Worm (Caenorhabditis elegans) whole organism, L4 larva: ENCODE data around the gene irld-56.

Experiments used
- D1046.2 ChIP-seq: fragments of 200-800 bp; sonication (Bioruptor generic); IDR thresholded peaks from 2 replicates; pipeline ENCODE4 v1.3.6; 2022; ENCODE audit warnings: missing genetic modification characterization, missing compliant biosample characterization
- F10B5.3 ChIP-seq: sonication (generic microtip); optimal IDR thresholded peaks from 2 replicates; lab custom pipeline; 2016; ENCODE audit warnings: mild to moderate bottlenecking, missing genetic modification characterization, missing compliant biosample characterization
- F37D6.2 ChIP-seq: sonication (generic microtip); optimal IDR thresholded peaks from 2 replicates; lab custom pipeline; 2016; ENCODE audit warnings: mild to moderate bottlenecking, missing genetic modification characterization, missing compliant biosample characterization
- F49E8.2 ChIP-seq: sonication (generic microtip); optimal IDR thresholded peaks from 2 replicates; lab custom pipeline; 2016; ENCODE audit warnings: missing compliant biosample characterization, mild to moderate bottlenecking, missing genetic modification characterization, borderline replicate concordance
- R02D3.7 ChIP-seq: fragments of 150-350 bp; sonication (generic microtip); optimal IDR thresholded peaks from 3 replicates; lab custom pipeline; 2014; ENCODE audit warnings: missing biosample characterization, missing genetic modification characterization
- T20F7.1 ChIP-seq: fragments of 200-800 bp; sonication (Bioruptor generic); optimal IDR thresholded peaks from 2 replicates; lab custom pipeline; 2018; ENCODE audit warnings: mild to moderate bottlenecking, missing genetic modification characterization, missing compliant biosample characterization
- Y75B8A.6 ChIP-seq: fragments of 200-800 bp; sonication (Bioruptor generic); IDR thresholded peaks from 2 replicates; pipeline ENCODE4 v1.3.6; 2022; ENCODE audit warnings: missing genetic modification reagents, missing genetic modification characterization, missing compliant biosample characterization
- ZK337.2 ChIP-seq: fragments of 200-800 bp; sonication (Bioruptor generic); IDR thresholded peaks from 2 replicates; pipeline ENCODE4 v1.3.6; 2022; ENCODE audit warnings: missing genetic modification reagents, missing genetic modification characterization, missing compliant biosample characterization
- ZK546.5 ChIP-seq, 2 experiments: sonication (generic microtip); optimal IDR thresholded peaks; 2 replicates each; lab custom pipeline; 2017; ENCODE audit warnings: missing biosample characterization in 2 of 2, missing genetic modification characterization in 2 of 2
- aha-1 ChIP-seq: fragments of 150-350 bp; peaks from one replicate; lab custom pipeline; 2014; ENCODE audit warnings: missing biosample characterization, missing genetic modification characterization
- aly-2 ChIP-seq: sonication (generic microtip); optimal IDR thresholded peaks from 2 replicates; lab custom pipeline; 2018; ENCODE audit warnings: missing biosample characterization, missing genetic modification characterization
- ceh-28 ChIP-seq: fragments of 150-350 bp; optimal IDR thresholded peaks from 2 replicates; lab custom pipeline; 2014; ENCODE audit warnings: missing biosample characterization, missing genetic modification reagents, missing genetic modification characterization
- ceh-32 ChIP-seq: sonication (generic microtip); optimal IDR thresholded peaks from 2 replicates; lab custom pipeline; 2016; ENCODE audit warnings: mild to moderate bottlenecking, missing genetic modification characterization, missing compliant biosample characterization; ENCODE audit not compliant: poor library complexity
- ceh-44 ChIP-seq: fragments of 200-800 bp; sonication (Bioruptor generic); IDR thresholded peaks from 2 replicates; pipeline ENCODE4 v1.3.6; 2022; ENCODE audit warnings: missing genetic modification reagents, missing genetic modification characterization, missing compliant biosample characterization
- ceh-62 ChIP-seq: sonication (generic microtip); optimal IDR thresholded peaks from 2 replicates; lab custom pipeline; 2017; ENCODE audit warnings: missing biosample characterization, missing genetic modification characterization
- ceh-82 ChIP-seq: sonication (generic microtip); optimal IDR thresholded peaks from 2 replicates; lab custom pipeline; 2017; ENCODE audit warnings: missing biosample characterization, missing genetic modification characterization
- ces-1 ChIP-seq: fragments of 150-350 bp; sonication (generic microtip); optimal IDR thresholded peaks from 4 replicates; lab custom pipeline; 2014; ENCODE audit warnings: missing biosample characterization, missing genetic modification reagents, missing genetic modification characterization
- cey-2 ChIP-seq: sonication (generic microtip); optimal IDR thresholded peaks from 3 replicates; lab custom pipeline; 2017; ENCODE audit warnings: missing genetic modification characterization, mild to moderate bottlenecking, missing compliant biosample characterization, antibody characterized with exemption, borderline replicate concordance; ENCODE audit not compliant: insufficient read depth
- daf-12 ChIP-seq: fragments of 150-350 bp; optimal IDR thresholded peaks from 2 replicates; lab custom pipeline; 2014; ENCODE audit warnings: missing biosample characterization, missing genetic modification reagents, missing genetic modification characterization
- daf-16 ChIP-seq, 3 experiments: sonication (generic microtip); optimal IDR thresholded peaks; 2 replicates each; lab custom pipeline; 2016 to 2017; ENCODE audit warnings: missing genetic modification characterization in 3 of 3, missing genetic modification reagents in 3 of 3, mild to moderate bottlenecking in 2 of 3, missing compliant biosample characterization in 2 of 3, missing biosample characterization in 1 of 3, moderate library complexity in 1 of 3
- daf-8 ChIP-seq: fragments of 200-800 bp; sonication (Bioruptor generic); IDR thresholded peaks from 2 replicates; pipeline ENCODE4 v1.3.6; 2022; ENCODE audit warnings: missing genetic modification characterization, missing compliant biosample characterization
- dmd-6 ChIP-seq: fragments of 200-800 bp; sonication (Bioruptor generic); IDR thresholded peaks from 2 replicates; pipeline ENCODE4 v1.3.6; 2022; ENCODE audit warnings: missing genetic modification reagents, missing genetic modification characterization, missing compliant biosample characterization
- dmd-8 ChIP-seq: fragments of 200-800 bp; sonication (Bioruptor generic); IDR thresholded peaks from 2 replicates; pipeline ENCODE4 v1.3.6; 2022; ENCODE audit warnings: missing genetic modification characterization, missing compliant biosample characterization
- dmd-9 ChIP-seq: fragments of 200-800 bp; sonication (Bioruptor generic); IDR thresholded peaks from 2 replicates; pipeline ENCODE4 v1.3.6; 2022; ENCODE audit warnings: missing genetic modification reagents, missing genetic modification characterization, missing compliant biosample characterization
- dpl-1 ChIP-seq: fragments of 150-350 bp; optimal IDR thresholded peaks from 2 replicates; lab custom pipeline; 2014; ENCODE audit warnings: missing biosample characterization, missing genetic modification reagents, missing genetic modification characterization
- egl-27 ChIP-seq: sonication (generic microtip); optimal IDR thresholded peaks from 3 replicates; lab custom pipeline; 2017; ENCODE audit warnings: missing biosample characterization, missing genetic modification reagents, missing genetic modification characterization
- gei-8 ChIP-seq: fragments of 200-800 bp; sonication (Bioruptor generic); optimal IDR thresholded peaks from 2 replicates; lab custom pipeline; 2018; ENCODE audit warnings: mild to moderate bottlenecking, missing genetic modification characterization, missing compliant biosample characterization
- hlh-11 ChIP-seq: fragments of 200-800 bp; sonication (Bioruptor generic); optimal IDR thresholded peaks from 2 replicates; lab custom pipeline; 2018; ENCODE audit warnings: mild to moderate bottlenecking, missing genetic modification characterization, missing compliant biosample characterization
- hlh-30 ChIP-seq: sonication (generic microtip); optimal IDR thresholded peaks from 2 replicates; lab custom pipeline; 2017; ENCODE audit warnings: antibody characterized with exemption, mild to moderate bottlenecking, missing genetic modification characterization, missing compliant biosample characterization; ENCODE audit not compliant: insufficient read depth
- lin-1 ChIP-seq: fragments of 200-800 bp; sonication (Bioruptor generic); IDR thresholded peaks from 2 replicates; pipeline ENCODE4 v1.3.6; 2022; ENCODE audit warnings: missing genetic modification reagents, missing genetic modification characterization, missing compliant biosample characterization
- lin-15B ChIP-seq: fragments of 150-350 bp; sonication (generic microtip); optimal IDR thresholded peaks from 3 replicates; lab custom pipeline; 2014; ENCODE audit warnings: missing biosample characterization, missing genetic modification characterization
- lin-29 ChIP-seq: fragments of 200-800 bp; sonication (Bioruptor generic); IDR thresholded peaks from 2 replicates; pipeline ENCODE4 v1.3.6; 2022; ENCODE audit warnings: missing genetic modification reagents, missing genetic modification characterization, missing compliant biosample characterization
- lir-3 ChIP-seq: sonication (generic microtip); optimal IDR thresholded peaks from 2 replicates; lab custom pipeline; 2016; ENCODE audit warnings: mild to moderate bottlenecking, missing genetic modification characterization, missing compliant biosample characterization
- mdt-29 ChIP-seq: fragments of 200-800 bp; sonication (Bioruptor generic); IDR thresholded peaks from 2 replicates; pipeline ENCODE4 v1.3.6; 2022; ENCODE audit warnings: missing genetic modification reagents, missing genetic modification characterization, missing compliant biosample characterization
- nhr-25 ChIP-seq: sonication (generic microtip); optimal IDR thresholded peaks from 2 replicates; lab custom pipeline; 2017; ENCODE audit warnings: missing genetic modification characterization, mild to moderate bottlenecking, missing compliant biosample characterization, antibody characterized with exemption, moderate library complexity, borderline replicate concordance; ENCODE audit not compliant: insufficient read depth
- nhr-41 ChIP-seq: fragments of 200-800 bp; sonication (Bioruptor generic); IDR thresholded peaks from 2 replicates; pipeline ENCODE4 v1.3.6; 2022; ENCODE audit warnings: missing genetic modification reagents, missing genetic modification characterization, missing compliant biosample characterization
- nhr-48 ChIP-seq: sonication (generic microtip); optimal IDR thresholded peaks from 2 replicates; lab custom pipeline; 2016; ENCODE audit warnings: mild to moderate bottlenecking, missing genetic modification characterization, missing compliant biosample characterization
- nhr-6 ChIP-seq: fragments of 150-350 bp; optimal IDR thresholded peaks from 2 replicates; lab custom pipeline; 2014; ENCODE audit warnings: missing biosample characterization, missing genetic modification characterization
- nhr-76 ChIP-seq: fragments of 150-350 bp; optimal IDR thresholded peaks from 2 replicates; lab custom pipeline; 2014; ENCODE audit warnings: missing biosample characterization, missing genetic modification characterization
- sdz-12 ChIP-seq: fragments of 200-800 bp; sonication (Bioruptor generic); optimal IDR thresholded peaks from 2 replicates; lab custom pipeline; 2018; ENCODE audit warnings: mild to moderate bottlenecking, missing genetic modification characterization, missing compliant biosample characterization
- snpc-4 ChIP-seq: fragments of 150-350 bp; optimal IDR thresholded peaks from 2 replicates; lab custom pipeline; 2014; ENCODE audit warnings: missing biosample characterization, missing genetic modification characterization
- spr-1 ChIP-seq: sonication (generic microtip); optimal IDR thresholded peaks from 2 replicates; lab custom pipeline; 2016; ENCODE audit warnings: mild to moderate bottlenecking, missing genetic modification characterization, missing compliant biosample characterization
- spr-3 ChIP-seq: fragments of 200-800 bp; sonication (Bioruptor generic); optimal IDR thresholded peaks from 2 replicates; lab custom pipeline; 2018; ENCODE audit warnings: mild to moderate bottlenecking, missing genetic modification characterization, missing compliant biosample characterization
- unc-130 ChIP-seq: sonication (generic microtip); optimal IDR thresholded peaks from 2 replicates; lab custom pipeline; 2016; ENCODE audit warnings: missing genetic modification reagents, missing genetic modification characterization, missing compliant biosample characterization
- unc-62 ChIP-seq, 3 experiments: fragments of 150-350 bp in 1 of 3; sonication (generic microtip); optimal IDR thresholded peaks in 2 of 3; peaks in 1 of 3; 1 replicate in 1 of 3; 2 replicates in 2 of 3; lab custom pipeline; 2014 to 2017; ENCODE audit warnings: missing biosample characterization in 3 of 3, missing genetic modification characterization in 3 of 3, missing genetic modification reagents in 3 of 3, missing genotype in 1 of 3
- zag-1 ChIP-seq: fragments of 150-350 bp; optimal IDR thresholded peaks from 2 replicates; lab custom pipeline; 2014; ENCODE audit warnings: missing biosample characterization, missing genetic modification characterization
- ztf-11 ChIP-seq: fragments of 150-350 bp; optimal IDR thresholded peaks from 2 replicates; lab custom pipeline; 2014; ENCODE audit warnings: missing biosample characterization, missing genetic modification characterization
- ztf-7 ChIP-seq: fragments of 150-350 bp; optimal IDR thresholded peaks from 2 replicates; lab custom pipeline; 2014; ENCODE audit warnings: missing biosample characterization, missing genetic modification characterization

irld-56 gene

DNA sequence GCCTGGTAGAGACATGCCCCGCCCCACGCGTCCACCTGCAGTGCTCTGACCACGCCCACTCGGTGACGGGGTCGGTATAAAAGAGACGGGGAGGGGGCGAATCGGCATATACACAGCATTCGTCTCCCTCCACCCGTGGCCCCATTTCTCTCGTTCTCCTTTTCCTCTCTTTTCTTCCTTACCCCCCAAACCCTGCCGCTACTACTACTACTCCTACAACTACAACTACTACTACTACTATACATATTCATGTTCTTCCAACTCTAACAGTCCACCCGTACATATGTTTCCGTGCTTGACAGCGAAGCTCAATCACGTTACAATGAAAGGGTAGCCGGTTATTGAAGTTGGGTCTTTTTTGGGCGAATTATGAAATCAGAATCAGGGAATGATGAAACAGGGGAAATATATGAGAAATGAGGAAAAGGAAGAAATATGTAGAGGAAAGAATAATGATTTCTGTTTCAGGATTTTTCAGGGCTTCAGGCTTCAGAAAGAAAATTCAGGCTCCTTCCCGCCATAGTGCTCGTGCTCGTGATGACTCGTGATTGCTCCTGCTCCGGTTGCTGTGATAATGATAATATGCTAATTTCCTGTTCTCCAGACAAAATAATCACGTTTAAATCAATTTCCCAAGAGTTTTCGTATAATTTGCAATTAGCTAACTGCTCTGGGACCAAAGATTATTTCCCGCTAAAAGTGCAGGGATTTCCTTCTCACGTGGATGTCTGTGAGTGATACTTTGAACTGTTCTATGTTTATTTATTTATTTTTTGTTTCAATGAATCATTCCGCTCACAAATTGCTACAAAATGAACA lies 14.2 kb upstream of the irld-56 start (continued):
- TF ChIP-seq unc-130 (GFP tag; lab: Kevin White, UChicago) (no peak), aha-1 (tag; lab: Kevin White, UChicago) (peak; percentile 98), dpl-1 (GFP tag; lab: Kevin White, UChicago) (peak; percentile 19), nhr-6 (tag; lab: Kevin White, UChicago) (peak; percentile 89), ceh-32 (peak; percentile 14), unc-62 (GFP tag; optimal IDR thresholded peaks at IDR 0.05 in 1 of 2; lab: Kevin White, UChicago) (peak in 1 of 2 experiments; percentile 48), unc-62 (tag; optimal IDR thresholded peaks at IDR 0.05; lab: Kevin White, UChicago) (no peak), nhr-76 (tag; lab: Kevin White, UChicago) (no peak), daf-8 (GFP tag; lab: Robert Waterston, UW) (no peak), ces-1 (peak; percentile 67), R02D3.7 (tag; lab: Kevin White, UChicago) (no peak), daf-12 (tag; lab: Kevin White, UChicago) (no peak), cey-2 (peak; percentile 76), egl-27 (tag; lab: Kevin White, UChicago) (no peak), lir-3 (tag; lab: Kevin White, UChicago) (peak; percentile 24), ceh-28 (no peak), ceh-44 (no peak), zag-1 (tag; lab: Kevin White, UChicago) (no peak), ceh-82 (no peak), ztf-11 (tag; lab: Kevin White, UChicago) (no peak), nhr-25 (peak; percentile 94), mdt-29 (GFP tag; lab: Robert Waterston, UW) (peak; percentile 72; the same call in 1 of the 2 replicates), sdz-12 (GFP tag; lab: Kevin White, UChicago) (peak; percentile 83), spr-1 (tag; lab: Kevin White, UChicago) (peak; percentile 82), lin-1 (0 out of 2 replicates have a peak, but pooled peaks have one; percentile 6), nhr-48 (tag; lab: Kevin White, UChicago) (peak; percentile 70), nhr-41 (GFP tag; lab: Robert Waterston, UW) (no peak; the same call in none of the 2 replicates), snpc-4 (tag; lab: Kevin White, UChicago) (no peak), ceh-62 (tag; lab: Kevin White, UChicago) (no peak), hlh-30 (peak; percentile 82), daf-16 (GFP tag; optimal IDR thresholded peaks at IDR 0.05; lab: Kevin White, UChicago) (peak in 1 of 2 experiments; percentile 85), daf-16 (tag; optimal IDR thresholded peaks at IDR 0.05; lab: Kevin White, UChicago) (peak; percentile 64), spr-3 (GFP tag; lab: Kevin White, UChicago) (peak; percentile 63), dmd-9 (peak; percentile 5; the same call in 1 of the 2 replicates), F37D6.2 (peak; percentile 60), dmd-8 (peak; percentile 35; the same call in 1 of the 2 replicates), D1046.2 (GFP tag; lab: Robert Waterston, UW) (peak; percentile 68; the same call in 1 of the 2 replicates), lin-15B (tag; lab: Kevin White, UChicago) (no peak), ZK546.5 (tag; optimal IDR thresholded peaks at IDR 0.05; lab: Kevin White, UChicago) (peak in 1 of 2 experiments; percentile 28), F10B5.3 (tag; lab: Kevin White, UChicago) (peak; percentile 78), aly-2 (tag; lab: Kevin White, UChicago) (no peak), T20F7.1 (peak; percentile 48), ztf-7 (tag; lab: Kevin White, UChicago) (peak; percentile 70), Y75B8A.6 (no peak), hlh-11 (tag; lab: Kevin White, UChicago) (peak; percentile 90), F49E8.2 (tag; lab: Kevin White, UChicago) (no peak), gei-8 (GFP tag; lab: Kevin White, UChicago) (no peak), ZK337.2 (GFP tag; lab: Robert Waterston, UW) (peak; percentile 33; the same call in 1 of the 2 replicates), dmd-6 (GFP tag; lab: Robert Waterston, UW) (peak; percentile 56), lin-29 (GFP tag; lab: Robert Waterston, UW) (no peak; the same call in 1 of the 2 replicates)
